Fruit fly (Drosophila melanogaster): ENCODE measurements around the gene CYLD.

CYLD gene

dm6 chr2L:10342471-10342870 is 42.8 kb upstream of the CYLD start, which contains the start of gene Sps2 (continued):
- TF ChIP-seq CG31365 (tag; optimal IDR thresholded peaks at IDR 0.05) (no peak), Doc2 (GFP tag; IDR thresholded peaks at IDR 0.05) (no peak), Elba2 (GFP tag; optimal IDR thresholded peaks at IDR 0.05) (peak; percentile 23), CG2120 (GFP tag; optimal IDR thresholded peaks at IDR 0.05) (peak; percentile 18), Sry-δ (GFP tag; optimal IDR thresholded peaks at IDR 0.05) (peak; percentile 84), grn (GFP tag; optimal IDR thresholded peaks at IDR 0.05) (peak; percentile 94), CG32532 (GFP tag; IDR thresholded peaks at IDR 0.05) (peak; percentile 37; the same call in 1 of the 2 replicates), MBD-R2 (GFP tag; IDR thresholded peaks at IDR 0.05) (peak; percentile 89), CG14667 (GFP tag; IDR thresholded peaks at IDR 0.05) (no peak), ssp (GFP tag; IDR thresholded peaks at IDR 0.05) (peak; percentile 17; the same call in 1 of the 2 replicates), CG1603 (tag; optimal IDR thresholded peaks at IDR 0.05) (peak; percentile 35), E2f2 (GFP tag; IDR thresholded peaks at IDR 0.05) (peak; percentile 46; the same call in 1 of the 2 replicates), pzg (GFP tag; optimal IDR thresholded peaks at IDR 0.05) (peak; percentile 54), slp2 (GFP tag; optimal IDR thresholded peaks at IDR 0.05) (no peak), ato (GFP tag; IDR thresholded peaks at IDR 0.05; ENCODE audit: partially characterized antibody) (peak; percentile 51; the same call in 1 of the 2 replicates), ab (GFP tag; optimal IDR thresholded peaks at IDR 0.05) (no peak), E2f1 (GFP tag; IDR thresholded peaks at IDR 0.05) (no peak), Hey (tag; optimal IDR thresholded peaks at IDR 0.05) (no peak), CG14710 (tag; optimal IDR thresholded peaks at IDR 0.05) (peak; percentile 45), Bteb2 (GFP tag; optimal IDR thresholded peaks at IDR 0.05) (no peak), wek (GFP tag; optimal IDR thresholded peaks at IDR 0.05) (peak; percentile 4), CG7271 (tag; optimal IDR thresholded peaks at IDR 0.05) (no peak), mirr (GFP tag; optimal IDR thresholded peaks at IDR 0.05) (no peak), CG7357 (GFP tag; IDR thresholded peaks at IDR 0.05) (no peak), CG17802 (tag; optimal IDR thresholded peaks at IDR 0.05) (no peak), CG6813 (GFP tag; optimal IDR thresholded peaks at IDR 0.05) (no peak), CG3163 (GFP tag; optimal IDR thresholded peaks at IDR 0.05) (no peak), CG4282 (GFP tag; optimal IDR thresholded peaks at IDR 0.05) (no peak), D19B (GFP tag; optimal IDR thresholded peaks at IDR 0.05) (no peak), CG31441 (GFP tag; IDR thresholded peaks at IDR 0.05) (0 out of 2 replicates have a peak, but pooled peaks have one; percentile 9), wdn (GFP tag; IDR thresholded peaks at IDR 0.05) (no peak), stc (GFP tag; IDR thresholded peaks at IDR 0.05) (no peak), CG10209 (GFP tag; optimal IDR thresholded peaks at IDR 0.05) (no peak), gcm (GFP tag; optimal IDR thresholded peaks at IDR 0.05) (no peak), Doc3 (GFP tag; IDR thresholded peaks at IDR 0.05; ENCODE audit: partially characterized antibody) (peak; percentile 78), dpn (GFP tag; optimal IDR thresholded peaks at IDR 0.05) (peak in 1 of 2 experiments; percentile 6), CG12071 (GFP tag; optimal IDR thresholded peaks at IDR 0.05) (no peak), CG13624 (GFP tag; optimal IDR thresholded peaks at IDR 0.05) (peak; percentile 30), CG4617 (GFP tag; optimal IDR thresholded peaks at IDR 0.05; ENCODE audit: borderline replicate concordance) (peak; percentile 35), fd96Cb (tag; optimal IDR thresholded peaks at IDR 0.05) (no peak), trem (tag; optimal IDR thresholded peaks at IDR 0.05) (peak; percentile 27), nerfin-2 (GFP tag; IDR thresholded peaks at IDR 0.05; ENCODE audit: partially characterized antibody) (no peak), CG8290 (GFP tag; optimal IDR thresholded peaks at IDR 0.05) (peak; percentile 48), CG8290 (tag; optimal IDR thresholded peaks at IDR 0.05) (peak in 1 of 2 experiments; percentile 53), CG7928 (GFP tag; optimal IDR thresholded peaks at IDR 0.05) (no peak), Rx (GFP tag; IDR thresholded peaks at IDR 0.05) (no peak), luna (GFP tag; optimal IDR thresholded peaks at IDR 0.05) (no peak), pfk (GFP tag; optimal IDR thresholded peaks at IDR 0.05) (peak; percentile 44), bsh (GFP tag; optimal IDR thresholded peaks at IDR 0.05) (no peak), CG8388 (GFP tag; optimal IDR thresholded peaks at IDR 0.05) (peak; percentile 51), CG43689 (GFP tag; IDR thresholded peaks at IDR 0.05) (no peak)
